Worm (Caenorhabditis elegans) whole organism, L1 larva: Measurements from ENCODE around the gene skr-12.

Experiments used
- C34B4.2 ChIP-seq: sonication (generic microtip); optimal IDR thresholded peaks from 2 replicates; lab custom pipeline; 2017; ENCODE audit warnings: mild to moderate bottlenecking, missing genetic modification characterization, missing compliant biosample characterization
- aha-1 ChIP-seq: fragments of 150-350 bp; optimal IDR thresholded peaks from 2 replicates; lab custom pipeline; 2014; ENCODE audit warnings: missing biosample characterization, missing genetic modification characterization
- ceh-63 ChIP-seq: fragments of 200-800 bp; sonication (Bioruptor generic); optimal IDR thresholded peaks from 2 replicates; lab custom pipeline; 2018; ENCODE audit warnings: mild to moderate bottlenecking, missing genetic modification characterization, missing compliant biosample characterization
- ceh-8 ChIP-seq: fragments of 200-800 bp; sonication (Bioruptor generic); optimal IDR thresholded peaks from 2 replicates; lab custom pipeline; 2018; ENCODE audit warnings: mild to moderate bottlenecking, missing genetic modification characterization, moderate library complexity, missing compliant biosample characterization
- ceh-82 ChIP-seq, 3 experiments: fragments of 150-350 bp in 1 of 3; sonication (generic microtip) in 2 of 3; optimal IDR thresholded peaks; 2 replicates each; lab custom pipeline; 2014 to 2017; ENCODE audit warnings: missing biosample characterization in 3 of 3, missing genetic modification characterization in 3 of 3
- ceh-88 ChIP-seq: fragments of 200-800 bp; sonication (Bioruptor generic); IDR thresholded peaks from 2 replicates; pipeline ENCODE4 v1.3.6; 2022; ENCODE audit warnings: missing genetic modification characterization, missing compliant biosample characterization
- ces-1 ChIP-seq: fragments of 150-350 bp; optimal IDR thresholded peaks from 2 replicates; lab custom pipeline; 2014; ENCODE audit warnings: missing biosample characterization, missing genetic modification reagents, missing genetic modification characterization
- dpl-1 ChIP-seq, 3 experiments: fragments of 150-350 bp in 2 of 3; sonication (generic microtip) in 1 of 3; optimal IDR thresholded peaks; 2 replicates each; lab custom pipeline; 2014 to 2017; ENCODE audit warnings: missing biosample characterization in 3 of 3, missing genetic modification characterization in 3 of 3, missing genetic modification reagents in 3 of 3
- egl-27 ChIP-seq, 2 experiments: fragments of 150-350 bp in 1 of 2; sonication (generic microtip); optimal IDR thresholded peaks; 3 replicates each; lab custom pipeline; 2017 to 2018; ENCODE audit warnings: missing biosample characterization in 2 of 2, missing genetic modification characterization in 2 of 2, missing genetic modification reagents in 2 of 2
- elt-2 ChIP-seq: sonication (generic microtip); optimal IDR thresholded peaks from 2 replicates; lab custom pipeline; 2016; ENCODE audit warnings: missing genetic modification characterization, mild to moderate bottlenecking, inconsistent platforms, missing compliant biosample characterization, missing genetic modification reagents
- elt-3 ChIP-seq, 6 experiments: fragments of 150-350 bp in 1 of 6; sonication (generic microtip); optimal IDR thresholded peaks; 2 replicates each; lab custom pipeline; 2017 to 2018; ENCODE audit warnings: missing biosample characterization in 6 of 6, missing genetic modification characterization in 6 of 6, inconsistent platforms in 1 of 6
- fkh-10 ChIP-seq: sonication (generic microtip); optimal IDR thresholded peaks from 2 replicates; lab custom pipeline; 2017; ENCODE audit warnings: missing biosample characterization, missing genetic modification reagents, missing genetic modification characterization
- fkh-4 ChIP-seq: sonication (generic microtip); optimal IDR thresholded peaks from 2 replicates; lab custom pipeline; 2016; ENCODE audit warnings: missing compliant biosample characterization, missing genetic modification characterization, borderline replicate concordance
- fkh-8 ChIP-seq: sonication (generic microtip); optimal IDR thresholded peaks from 2 replicates; lab custom pipeline; 2016; ENCODE audit warnings: mild to moderate bottlenecking, missing genetic modification characterization, missing compliant biosample characterization
- fos-1 ChIP-seq: fragments of 150-350 bp; optimal IDR thresholded peaks from 2 replicates; lab custom pipeline; 2014; ENCODE audit warnings: missing biosample characterization, missing genetic modification characterization
- hpl-2 ChIP-seq: fragments of 150-350 bp; optimal IDR thresholded peaks from 2 replicates; lab custom pipeline; 2014; ENCODE audit warnings: missing biosample characterization, missing genetic modification reagents, missing genetic modification characterization
- jun-1 ChIP-seq: fragments of 150-350 bp; optimal IDR thresholded peaks from 2 replicates; lab custom pipeline; 2014; ENCODE audit warnings: missing biosample characterization, missing genetic modification reagents, missing genetic modification characterization
- lin-13 ChIP-seq: fragments of 150-350 bp; optimal IDR thresholded peaks from 2 replicates; lab custom pipeline; 2014; ENCODE audit warnings: missing biosample characterization, missing genetic modification reagents, missing genetic modification characterization
- lin-14 ChIP-seq: fragments of 200-800 bp; sonication (Bioruptor generic); optimal IDR thresholded peaks from 2 replicates; lab custom pipeline; 2018; ENCODE audit warnings: mild to moderate bottlenecking, missing genetic modification characterization, moderate library complexity, missing compliant biosample characterization
- lin-15B ChIP-seq: fragments of 150-350 bp; sonication (generic microtip); optimal IDR thresholded peaks from 3 replicates; lab custom pipeline; 2014; ENCODE audit warnings: missing biosample characterization, missing genetic modification characterization
- lin-35 ChIP-seq, 2 experiments: fragments of 150-350 bp; optimal IDR thresholded peaks; 2 replicates each; lab custom pipeline; 2014; ENCODE audit warnings: missing biosample characterization in 2 of 2, missing genetic modification characterization in 2 of 2, missing genetic modification reagents in 2 of 2
- lsy-2 ChIP-seq, 2 experiments: fragments of 150-350 bp; optimal IDR thresholded peaks; 2 replicates each; lab custom pipeline; 2014; ENCODE audit warnings: missing biosample characterization in 2 of 2, missing genetic modification characterization in 2 of 2
- mab-9 ChIP-seq: fragments of 200-800 bp; sonication (Bioruptor generic); IDR thresholded peaks from 2 replicates; pipeline ENCODE4 v1.3.6; 2022; ENCODE audit warnings: missing genetic modification reagents, missing genetic modification characterization, missing compliant biosample characterization
- mep-1 ChIP-seq: fragments of 150-350 bp; optimal IDR thresholded peaks from 2 replicates; lab custom pipeline; 2014; ENCODE audit warnings: missing biosample characterization, missing genetic modification characterization
- nhr-12 ChIP-seq: sonication (generic microtip); optimal IDR thresholded peaks from 2 replicates; lab custom pipeline; 2017; ENCODE audit warnings: missing biosample characterization, missing genetic modification characterization
- nhr-19 ChIP-seq: fragments of 200-800 bp; sonication (Bioruptor generic); conservative IDR thresholded peaks from 2 replicates; pipeline ENCODE4 v1.3.6; 2022; ENCODE audit warnings: missing genetic modification characterization, missing compliant biosample characterization
- nhr-20 ChIP-seq: sonication (generic microtip); optimal IDR thresholded peaks from 2 replicates; lab custom pipeline; 2016; ENCODE audit warnings: mild to moderate bottlenecking, missing genetic modification characterization, missing compliant biosample characterization
- nhr-237 ChIP-seq: fragments of 150-350 bp; optimal IDR thresholded peaks from 2 replicates; lab custom pipeline; 2014; ENCODE audit warnings: missing biosample characterization, missing genetic modification characterization
- nhr-84 ChIP-seq: sonication (generic microtip); optimal IDR thresholded peaks from 2 replicates; lab custom pipeline; 2017; ENCODE audit warnings: missing biosample characterization, missing genetic modification characterization
- pag-3 ChIP-seq: sonication (generic microtip); optimal IDR thresholded peaks from 2 replicates; lab custom pipeline; 2017; ENCODE audit warnings: missing genetic modification characterization, mild to moderate bottlenecking, missing compliant biosample characterization, antibody characterized with exemption, borderline replicate concordance; ENCODE audit not compliant: insufficient read depth
- pqm-1 ChIP-seq: sonication (generic microtip); optimal IDR thresholded peaks from 3 replicates; lab custom pipeline; 2017; ENCODE audit warnings: missing biosample characterization, missing genetic modification characterization
- rnt-1 ChIP-seq: sonication (generic microtip); optimal IDR thresholded peaks from 2 replicates; lab custom pipeline; 2016; ENCODE audit warnings: mild to moderate bottlenecking, missing genetic modification characterization, moderate library complexity, missing compliant biosample characterization
- snpc-4 ChIP-seq: fragments of 150-350 bp; optimal IDR thresholded peaks from 2 replicates; lab custom pipeline; 2014; ENCODE audit warnings: missing biosample characterization, missing genetic modification characterization
- sox-4 ChIP-seq: sonication (generic microtip); optimal IDR thresholded peaks from 2 replicates; lab custom pipeline; 2016; ENCODE audit warnings: missing genetic modification characterization, missing compliant biosample characterization
- sptf-1 ChIP-seq: fragments of 150-350 bp; optimal IDR thresholded peaks from 2 replicates; lab custom pipeline; 2014; ENCODE audit warnings: missing biosample characterization, missing genetic modification characterization
- swsn-7 ChIP-seq: sonication (generic microtip); optimal IDR thresholded peaks from 2 replicates; lab custom pipeline; 2016; ENCODE audit warnings: missing genetic modification characterization, missing compliant biosample characterization
- tlp-1 ChIP-seq: fragments of 150-350 bp; optimal IDR thresholded peaks from 2 replicates; lab custom pipeline; 2014; ENCODE audit warnings: missing biosample characterization, missing genetic modification characterization
- unc-130 ChIP-seq: fragments of 150-350 bp; optimal IDR thresholded peaks from 2 replicates; lab custom pipeline; 2017; ENCODE audit warnings: missing biosample characterization, missing genetic modification characterization, inconsistent platforms
- unc-30 ChIP-seq: sonication (generic microtip); optimal IDR thresholded peaks from 2 replicates; lab custom pipeline; 2017; ENCODE audit warnings: missing biosample characterization, missing genetic modification characterization
- unc-62 ChIP-seq: fragments of 150-350 bp; optimal IDR thresholded peaks from 2 replicates; lab custom pipeline; 2014; ENCODE audit warnings: missing biosample characterization, missing genetic modification reagents, missing genetic modification characterization
- unc-98 ChIP-seq: fragments of 200-800 bp; sonication (Bioruptor generic); IDR thresholded peaks from 2 replicates; pipeline ENCODE4 v1.3.6; 2022; ENCODE audit warnings: missing genetic modification characterization, missing compliant biosample characterization
- zag-1 ChIP-seq: fragments of 150-350 bp; optimal IDR thresholded peaks from 2 replicates; lab custom pipeline; 2014; ENCODE audit warnings: missing biosample characterization, missing genetic modification characterization
- ztf-4 ChIP-seq: fragments of 150-350 bp; optimal IDR thresholded peaks from 2 replicates; lab custom pipeline; 2014; ENCODE audit warnings: missing biosample characterization, missing genetic modification characterization

Gene skr-12

ce11 chrIV:17179071-17179470 is 12.0 kb downstream of the skr-12 start:
- TF ChIP-seq elt-2 = peak; percentile 59
- no peak for TF ChIP-seq aha-1 (tag; lab: Kevin White, UChicago)
- TF ChIP-seq pqm-1 (tag; lab: Kevin White, UChicago) = peak; percentile 73

ce11 chrIV:17179565-17179964 is 12.5 kb downstream of the skr-12 start:
- TF ChIP-seq lin-15B (tag; lab: Kevin White, UChicago) (no peak), nhr-19 (GFP tag; lab: Robert Waterston, UW) (no peak), lin-14 (GFP tag; lab: Kevin White, UChicago) (no peak), unc-98 (no peak), ceh-88 (no peak), ces-1 (GFP tag; lab: Kevin White, UChicago) (no peak), jun-1 (tag; lab: Kevin White, UChicago) (no peak), egl-27 (tag; optimal IDR thresholded peaks at IDR 0.05; lab: Kevin White, UChicago) (no peak), elt-2 (peak; percentile 4), ceh-8 (no peak), ztf-4 (no peak), sox-4 (tag; lab: Kevin White, UChicago) (no peak), pqm-1 (tag; lab: Kevin White, UChicago) (peak; percentile 88), rnt-1 (tag; lab: Kevin White, UChicago) (no peak), zag-1 (tag; lab: Kevin White, UChicago) (no peak), elt-3 (tag; optimal IDR thresholded peaks at IDR 0.05; lab: Kevin White, UChicago) (no peak)
- TF ChIP-seq, all 84 proteins: peak for 2

ce11 chrIV:17183032-17183608 is 16.0 kb downstream of the skr-12 start:
- TF ChIP-seq ceh-8 (peak; percentile 43), fkh-4 (tag; lab: Kevin White, UChicago) (no peak)
- TF ChIP-seq, all 84 proteins: peak for 1

ce11 chrIV:17183629-17184028 is 16.6 kb downstream of the skr-12 start, which contains the start of gene col-138:
col-138 (minus strand) TSS chrIV:17183729.
- TF ChIP-seq ceh-63 (GFP tag; lab: Kevin White, UChicago) (no peak), egl-27 (tag; optimal IDR thresholded peaks at IDR 0.05; lab: Kevin White, UChicago) (no peak), unc-30 (no peak), lin-35 (GFP tag; optimal IDR thresholded peaks at IDR 0.05; lab: Kevin White, UChicago) (no peak), sptf-1 (no peak), swsn-7 (tag; lab: Kevin White, UChicago) (no peak), fkh-10 (no peak), hpl-2 (GFP tag; lab: Kevin White, UChicago) (no peak), unc-62 (GFP tag; lab: Kevin White, UChicago) (no peak), pag-3 (tag; lab: Kevin White, UChicago) (no peak), ceh-82 (tag; optimal IDR thresholded peaks at IDR 0.05; lab: Kevin White, UChicago) (no peak), tlp-1 (tag; lab: Kevin White, UChicago) (no peak), lin-13 (GFP tag; lab: Kevin White, UChicago) (no peak), mep-1 (no peak), fos-1 (tag; lab: Kevin White, UChicago) (no peak), fkh-8 (tag; lab: Kevin White, UChicago) (no peak), nhr-19 (GFP tag; lab: Robert Waterston, UW) (no peak), unc-98 (no peak), rnt-1 (tag; lab: Kevin White, UChicago) (no peak)

ce11 chrIV:17189193-17189592 is 22.1 kb downstream of the skr-12 start:
- TF ChIP-seq unc-130 (tag; lab: Kevin White, UChicago) (no peak), C34B4.2 (tag; lab: Kevin White, UChicago) (no peak), nhr-12 (tag; lab: Kevin White, UChicago) (no peak), egl-27 (tag; optimal IDR thresholded peaks at IDR 0.05; lab: Kevin White, UChicago) (no peak), lsy-2 (tag; optimal IDR thresholded peaks at IDR 0.05; lab: Kevin White, UChicago) (no peak), nhr-237 (tag; lab: Kevin White, UChicago) (no peak), ces-1 (GFP tag; lab: Kevin White, UChicago) (no peak), ceh-8 (no peak), dpl-1 (GFP tag; optimal IDR thresholded peaks at IDR 0.05; lab: Kevin White, UChicago) (no peak), mab-9 (GFP tag; lab: Robert Waterston, UW) (no peak), snpc-4 (tag; lab: Kevin White, UChicago) (no peak), nhr-84 (no peak), nhr-20 (tag; lab: Kevin White, UChicago) (no peak), fos-1 (tag; lab: Kevin White, UChicago) (no peak)
